Worm (Caenorhabditis elegans) whole organism, midembryonic: Measurements from ENCODE around the gene F39G3.4.
"Not testable (repeated sequence)": the region's sequence is repeated elsewhere in the genome, so short reads cannot be mapped to it uniquely, and the experiment has no call there.

ENCODE experiments used
- T22C8.4 ChIP-seq: fragments of 200-800 bp; sonication (Bioruptor generic); IDR thresholded peaks from 2 replicates; pipeline ENCODE4 v1.3.6; 2022; ENCODE audit warnings: missing genetic modification characterization, missing compliant biosample characterization
- cog-1 ChIP-seq: sonication (generic microtip); optimal IDR thresholded peaks from 2 replicates; lab custom pipeline; 2016; ENCODE audit warnings: missing genetic modification characterization, missing compliant biosample characterization
- flt-1 ChIP-seq: fragments of 200-800 bp; sonication (Bioruptor generic); IDR thresholded peaks from 2 replicates; pipeline ENCODE4 v1.3.6; 2022; ENCODE audit warnings: missing genetic modification characterization, missing compliant biosample characterization
- klf-2 ChIP-seq: fragments of 200-800 bp; sonication (Bioruptor generic); conservative IDR thresholded peaks from 2 replicates; pipeline ENCODE4 v1.3.6; 2022; ENCODE audit warnings: missing genetic modification reagents, missing genetic modification characterization, missing compliant biosample characterization
- med-1 ChIP-seq: sonication (generic microtip); optimal IDR thresholded peaks from 2 replicates; lab custom pipeline; 2017; ENCODE audit warnings: missing genetic modification characterization, mild to moderate bottlenecking, missing compliant biosample characterization, antibody characterized with exemption, missing genetic modification reagents; ENCODE audit not compliant: insufficient read depth
- ref-1 ChIP-seq: fragments of 200-800 bp; sonication (Bioruptor generic); conservative IDR thresholded peaks from 2 replicates; pipeline ENCODE4 v1.3.6; 2022; ENCODE audit warnings: missing genetic modification reagents, missing genetic modification characterization, missing compliant biosample characterization
- tab-1 ChIP-seq: fragments of 200-800 bp; sonication (Bioruptor generic); IDR thresholded peaks from 2 replicates; pipeline ENCODE4 v1.3.6; 2022; ENCODE audit warnings: missing genetic modification characterization, missing compliant biosample characterization
- ztf-23 ChIP-seq: fragments of 200-800 bp; sonication (Bioruptor generic); IDR thresholded peaks from 2 replicates; pipeline ENCODE4 v1.3.6; 2022; ENCODE audit warnings: missing genetic modification reagents, missing genetic modification characterization, missing compliant biosample characterization
- ztf-29 ChIP-seq: fragments of 200-800 bp; sonication (Bioruptor generic); IDR thresholded peaks from 2 replicates; pipeline ENCODE4 v1.3.6; 2022; ENCODE audit warnings: missing genetic modification reagents, missing genetic modification characterization, missing compliant biosample characterization

Gene F39G3.4

ce11 chrV:4742190-4742589 lies 17.6 kb downstream of the F39G3.4 start, which contains the start of gene ugt-61:
ugt-61 (plus strand) TSS chrV:4742422.
- TF ChIP-seq cog-1 (tag; lab: Kevin White, UChicago) = no peak
- no peak for TF ChIP-seq ref-1
- TF ChIP-seq tab-1 = no peak
- no peak for TF ChIP-seq T22C8.4 (GFP tag; lab: Robert Waterston, UW)
- no peak for TF ChIP-seq flt-1
- TF ChIP-seq med-1 (GFP tag; lab: Kevin White, UChicago) = no peak
- TF ChIP-seq ztf-29 (GFP tag; lab: Robert Waterston, UW) = no peak
- no peak for TF ChIP-seq ztf-23 (GFP tag; lab: Robert Waterston, UW)
- TF ChIP-seq klf-2 (GFP tag; lab: Robert Waterston, UW) = no peak

ce11 chrV:4745269-4745668 lies 20.7 kb downstream of the F39G3.4 start, which contains the start of gene C18G1.7:
C18G1.7 (plus strand) TSS chrV:4745569.
- TF ChIP-seq ref-1 (no peak), klf-2 (GFP tag; lab: Robert Waterston, UW) (no peak), tab-1 (no peak), ztf-23 (GFP tag; lab: Robert Waterston, UW) (no peak), T22C8.4 (GFP tag; lab: Robert Waterston, UW) (no peak)

- no peak for TF ChIP-seq med-1 (GFP tag; lab: Kevin White, UChicago)
- TF ChIP-seq flt-1 = no peak
- TF ChIP-seq ref-1 = no peak
- no peak for TF ChIP-seq cog-1 (tag; lab: Kevin White, UChicago)
- TF ChIP-seq ztf-23 (GFP tag; lab: Robert Waterston, UW) = no peak
- TF ChIP-seq klf-2 (GFP tag; lab: Robert Waterston, UW) = no peak
- no peak for TF ChIP-seq ztf-29 (GFP tag; lab: Robert Waterston, UW)
- no peak for TF ChIP-seq tab-1
- TF ChIP-seq T22C8.4 (GFP tag; lab: Robert Waterston, UW) = no peak
These were observed 25.7 kb downstream of the F39G3.4 start, which contains the start of gene C18G1.6 for ce11 chrV:4750294-4750693. C18G1.6 (plus strand) TSS chrV:4750594.

ce11 chrV:4754123-4754522 lies 29.6 kb downstream of the F39G3.4 start, which contains the start of gene hil-4:
hil-4 (plus strand) TSS chrV:4754313.
- TF ChIP-seq cog-1 (tag; lab: Kevin White, UChicago) (no peak), ztf-29 (GFP tag; lab: Robert Waterston, UW) (no peak), ztf-23 (GFP tag; lab: Robert Waterston, UW) (no peak), T22C8.4 (GFP tag; lab: Robert Waterston, UW) (no peak), tab-1 (no peak), ref-1 (no peak), flt-1 (no peak), klf-2 (GFP tag; lab: Robert Waterston, UW) (no peak), med-1 (GFP tag; lab: Kevin White, UChicago) (no peak)

- no peak for TF ChIP-seq tab-1
- TF ChIP-seq klf-2 (GFP tag; lab: Robert Waterston, UW) = no peak
- TF ChIP-seq ref-1 = no peak
- no peak for TF ChIP-seq flt-1
- TF ChIP-seq ztf-23 (GFP tag; lab: Robert Waterston, UW) = no peak
- no peak for TF ChIP-seq cog-1 (tag; lab: Kevin White, UChicago)
- TF ChIP-seq med-1 (GFP tag; lab: Kevin White, UChicago) = no peak
These were observed 30.2 kb downstream of the F39G3.4 start for ce11 chrV:4754684-4755211.

ce11 chrV:4755308-4756029 lies 30.9 kb downstream of the F39G3.4 start, which contains the start of gene pgl-3:
pgl-3 (plus strand) TSS chrV:4755979.
- TF ChIP-seq med-1 (GFP tag; lab: Kevin White, UChicago) (no peak), ztf-29 (GFP tag; lab: Robert Waterston, UW) (no peak), flt-1 (no peak), T22C8.4 (GFP tag; lab: Robert Waterston, UW) (no peak), cog-1 (tag; lab: Kevin White, UChicago) (no peak), klf-2 (GFP tag; lab: Robert Waterston, UW) (no peak), tab-1 (no peak), ztf-23 (GFP tag; lab: Robert Waterston, UW) (no peak), ref-1 (no peak)

ce11 chrV:4758019-4758418 lies 33.5 kb downstream of the F39G3.4 start:
- no peak for TF ChIP-seq tab-1
- no peak for TF ChIP-seq med-1 (GFP tag; lab: Kevin White, UChicago)
- no peak for TF ChIP-seq klf-2 (GFP tag; lab: Robert Waterston, UW)
- no peak for TF ChIP-seq ztf-29 (GFP tag; lab: Robert Waterston, UW)
- no peak for TF ChIP-seq flt-1
- no peak for TF ChIP-seq T22C8.4 (GFP tag; lab: Robert Waterston, UW)
- no peak for TF ChIP-seq ztf-23 (GFP tag; lab: Robert Waterston, UW)
- TF ChIP-seq ref-1 = no peak
- no peak for TF ChIP-seq cog-1 (tag; lab: Kevin White, UChicago)

ce11 chrV:4758540-4758939 lies 34.0 kb downstream of the F39G3.4 start:
- TF ChIP-seq ref-1 (no peak), tab-1 (no peak), flt-1 (no peak), med-1 (GFP tag; lab: Kevin White, UChicago) (no peak), klf-2 (GFP tag; lab: Robert Waterston, UW) (no peak), ztf-23 (GFP tag; lab: Robert Waterston, UW) (no peak), T22C8.4 (GFP tag; lab: Robert Waterston, UW) (no peak), ztf-29 (GFP tag; lab: Robert Waterston, UW) (no peak), cog-1 (tag; lab: Kevin White, UChicago) (no peak)

- TF ChIP-seq cog-1 (tag; lab: Kevin White, UChicago); ztf-29 (GFP tag; lab: Robert Waterston, UW); tab-1: not testable (repeated sequence)
These were observed 36.1 kb downstream of the F39G3.4 start, which contains the start of gene bgnt-1.4 for ce11 chrV:4760674-4761073. bgnt-1.4 (plus strand) TSS chrV:4760974.
